Fruit fly (Drosophila melanogaster) whole organism, embryonic: ENCODE measurements around the gene RpS9.
A peak's percentile ranks its signal among the peaks of the same experiment; 100 is the strongest.

Source experiments
- ATbp ChIP-seq: fragments of 200-800 bp; sonication (Bioruptor generic); optimal IDR thresholded peaks from 2 replicates; lab custom pipeline; 2017; ENCODE audit warnings: missing biosample characterization, mild to moderate bottlenecking, missing genetic modification characterization, missing genetic modification reagents
- CG10267 ChIP-seq: fragments of 200-800 bp; sonication (Bioruptor generic); optimal IDR thresholded peaks from 2 replicates; lab custom pipeline; 2018; ENCODE audit warnings: missing biosample characterization, mild to moderate bottlenecking, missing genetic modification characterization, moderate library complexity
- CG11085 ChIP-seq: fragments of 200-800 bp; sonication (Bioruptor generic); IDR thresholded peaks from 2 replicates; pipeline ENCODE4 v1.3.6; 2022; ENCODE audit warnings: missing biosample characterization, missing genetic modification characterization
- CG13287 ChIP-seq: fragments of 200-800 bp; sonication (Bioruptor generic); IDR thresholded peaks from 2 replicates; pipeline ENCODE4 v1.3.6; 2022; ENCODE audit warnings: missing biosample characterization, missing genetic modification characterization; ENCODE audit not compliant: partially characterized antibody
- CG14710 ChIP-seq: fragments of 200-800 bp; sonication (Bioruptor generic); optimal IDR thresholded peaks from 3 replicates; lab custom pipeline; 2019; ENCODE audit warnings: missing biosample characterization, mild to moderate bottlenecking, missing genetic modification characterization, moderate library complexity
- CG14965 ChIP-seq: fragments of 200-800 bp; sonication (Bioruptor generic); optimal IDR thresholded peaks from 2 replicates; lab custom pipeline; 2016; ENCODE audit warnings: missing biosample characterization, missing genetic modification characterization, borderline replicate concordance
- CG15514 ChIP-seq: fragments of 200-800 bp; sonication (Bioruptor generic); optimal IDR thresholded peaks from 3 replicates; lab custom pipeline; 2017; ENCODE audit warnings: missing biosample characterization, missing genetic modification characterization, mild to moderate bottlenecking, moderate library complexity, missing genetic modification reagents
- CG1647 ChIP-seq: fragments of 200-800 bp; sonication (Bioruptor generic); optimal IDR thresholded peaks from 3 replicates; lab custom pipeline; 2016; ENCODE audit warnings: missing biosample characterization, missing genetic modification characterization
- CG16779 ChIP-seq: fragments of 200-800 bp; sonication (Bioruptor generic); IDR thresholded peaks from 2 replicates; pipeline ENCODE4 v1.3.6; 2022; ENCODE audit warnings: missing biosample characterization, missing genetic modification characterization
- CG17568 ChIP-seq: fragments of 200-800 bp; sonication (Bioruptor generic); optimal IDR thresholded peaks from 2 replicates; lab custom pipeline; 2018; ENCODE audit warnings: missing biosample characterization, mild to moderate bottlenecking, missing genetic modification characterization, moderate library complexity
- CG17612 ChIP-seq: fragments of 200-800 bp; sonication (Bioruptor generic); IDR thresholded peaks from 2 replicates; pipeline ENCODE4 v1.3.6; 2022; ENCODE audit warnings: missing biosample characterization, missing genetic modification characterization
- CG3065 ChIP-seq: fragments of 200-800 bp; sonication (Bioruptor generic); optimal IDR thresholded peaks from 2 replicates; lab custom pipeline; 2016; ENCODE audit warnings: missing biosample characterization, missing genetic modification characterization
- CG6791 ChIP-seq: fragments of 200-800 bp; sonication (Bioruptor generic); IDR thresholded peaks from 3 replicates; pipeline ENCODE4 v1.3.6; 2022; ENCODE audit warnings: missing biosample characterization, missing genetic modification characterization; ENCODE audit not compliant: partially characterized antibody
- CG8765 ChIP-seq: fragments of 200-800 bp; sonication (Bioruptor generic); IDR thresholded peaks from 2 replicates; pipeline ENCODE4 v1.3.6; 2022; ENCODE audit warnings: missing biosample characterization, missing genetic modification characterization
- Chrac-16 ChIP-seq: fragments of 200-800 bp; sonication (Bioruptor generic); optimal IDR thresholded peaks from 3 replicates; lab custom pipeline; 2016; ENCODE audit warnings: missing biosample characterization, missing genetic modification characterization
- CkIIα-i1 ChIP-seq: fragments of 200-800 bp; sonication (Bioruptor generic); IDR thresholded peaks from 2 replicates; pipeline ENCODE4 v1.3.6; 2022; ENCODE audit warnings: missing biosample characterization, missing genetic modification characterization
- Doc2 ChIP-seq: fragments of 200-800 bp; sonication (Bioruptor generic); IDR thresholded peaks from 2 replicates; pipeline ENCODE4 v1.3.6; 2022; ENCODE audit warnings: missing biosample characterization, missing genetic modification characterization
- Drgx ChIP-seq: fragments of 200-800 bp; sonication (Bioruptor generic); IDR thresholded peaks from 2 replicates; pipeline ENCODE4 v1.3.6; 2022; ENCODE audit warnings: missing biosample characterization, missing genetic modification characterization
- Ets65A ChIP-seq: fragments of 200-800 bp; sonication (Bioruptor generic); peaks from one replicate; lab custom pipeline; 2016; ENCODE audit warnings: missing biosample characterization, missing genetic modification characterization
- Gsc ChIP-seq: fragments of 200-800 bp; sonication (Bioruptor generic); IDR thresholded peaks from 2 replicates; pipeline ENCODE4 v1.3.6; 2022; ENCODE audit warnings: missing biosample characterization, missing genetic modification characterization
- HLHmδ ChIP-seq: fragments of 200-800 bp; sonication (Bioruptor generic); optimal IDR thresholded peaks from 2 replicates; lab custom pipeline; 2018; ENCODE audit warnings: missing biosample characterization, mild to moderate bottlenecking, missing genetic modification characterization, moderate library complexity
- Hr78 ChIP-seq, 2 experiments: fragments of 200-800 bp in 1 of 2; fragments of >200 bp in 1 of 2; sonication (Bioruptor generic) in 1 of 2; optimal IDR thresholded peaks; 2 replicates each; lab custom pipeline; 2017 to 2019; ENCODE audit warnings: missing biosample characterization in 2 of 2, missing genetic modification characterization in 2 of 2, mild to moderate bottlenecking in 1 of 2, moderate library complexity in 1 of 2
- Mrtf ChIP-seq: fragments of 200-800 bp; sonication (Bioruptor generic); IDR thresholded peaks from 3 replicates; pipeline ENCODE4 v1.3.6; 2022; ENCODE audit warnings: missing biosample characterization, missing genetic modification characterization
- NK7.1 ChIP-seq: fragments of 200-800 bp; sonication (Bioruptor generic); optimal IDR thresholded peaks from 3 replicates; lab custom pipeline; 2016; ENCODE audit warnings: missing biosample characterization, missing genetic modification characterization
- Neu2 ChIP-seq: fragments of 200-800 bp; sonication (Bioruptor generic); optimal IDR thresholded peaks from 3 replicates; lab custom pipeline; 2016; ENCODE audit warnings: missing biosample characterization, missing genetic modification characterization, borderline replicate concordance
- Opbp ChIP-seq: fragments of 200-800 bp; sonication (Bioruptor generic); IDR thresholded peaks from 3 replicates; pipeline ENCODE4 v1.3.6; 2022; ENCODE audit warnings: missing biosample characterization, missing genetic modification characterization; ENCODE audit not compliant: partially characterized antibody
- Sry-δ ChIP-seq: fragments of 200-800 bp; sonication (Bioruptor generic); optimal IDR thresholded peaks from 2 replicates; lab custom pipeline; 2016; ENCODE audit warnings: missing biosample characterization, missing genetic modification characterization
- Trl ChIP-seq, 3 experiments: fragments of >200 bp in 2 of 3; fragments of 200-800 bp in 1 of 3; sonication (Bioruptor generic) in 1 of 3; optimal IDR thresholded peaks; 2 replicates in 1 of 3; 3 replicates in 2 of 3; lab custom pipeline; 2016 to 2017; ENCODE audit warnings: missing biosample characterization in 1 of 3, missing genetic modification characterization in 1 of 3
- bab2 ChIP-seq: fragments of 200-800 bp; sonication (Bioruptor generic); optimal IDR thresholded peaks from 2 replicates; lab custom pipeline; 2016; ENCODE audit warnings: missing biosample characterization, missing genetic modification characterization
- caup ChIP-seq: fragments of 200-800 bp; sonication (Bioruptor generic); optimal IDR thresholded peaks from 3 replicates; lab custom pipeline; 2017; ENCODE audit warnings: missing biosample characterization, mild to moderate bottlenecking, missing genetic modification characterization, moderate library complexity; ENCODE audit not compliant: severe bottlenecking
- chinmo ChIP-seq: fragments of 200-800 bp; sonication (Bioruptor generic); IDR thresholded peaks from 4 replicates; pipeline ENCODE4 v1.3.6; 2022; ENCODE audit warnings: missing biosample characterization, missing genetic modification characterization; ENCODE audit not compliant: partially characterized antibody
- corto ChIP-seq: fragments of 200-800 bp; sonication (Bioruptor generic); optimal IDR thresholded peaks from 2 replicates; lab custom pipeline; 2016; ENCODE audit warnings: missing biosample characterization, mild to moderate bottlenecking, missing genetic modification characterization, moderate library complexity
- croc ChIP-seq: fragments of 200-800 bp; sonication (Bioruptor generic); conservative IDR thresholded peaks from 3 replicates; pipeline ENCODE4 v1.3.6; 2022; ENCODE audit warnings: missing biosample characterization, missing genetic modification characterization
- ftz-f1 ChIP-seq: fragments of 200-800 bp; sonication (Bioruptor generic); optimal IDR thresholded peaks from 2 replicates; lab custom pipeline; 2016; ENCODE audit warnings: missing biosample characterization, missing genetic modification characterization
- grn ChIP-seq: fragments of 200-800 bp; sonication (Bioruptor generic); optimal IDR thresholded peaks from 3 replicates; lab custom pipeline; 2017; ENCODE audit warnings: missing biosample characterization, missing genetic modification characterization
- hth ChIP-seq: fragments of >200 bp; optimal IDR thresholded peaks from 2 replicates; lab custom pipeline; 2017; ENCODE audit warnings: inconsistent platforms
- jigr1 ChIP-seq: fragments of 200-800 bp; sonication (Bioruptor generic); IDR thresholded peaks from 3 replicates; pipeline ENCODE4 v1.3.6; 2022; ENCODE audit warnings: missing biosample characterization, missing genetic modification characterization
- kni ChIP-seq: fragments of 200-800 bp; sonication (Bioruptor generic); optimal IDR thresholded peaks from 3 replicates; lab custom pipeline; 2017; ENCODE audit warnings: mild to moderate bottlenecking, missing biosample characterization, missing genetic modification reagents, missing genetic modification characterization
- knrl ChIP-seq: fragments of 200-800 bp; sonication (Bioruptor generic); IDR thresholded peaks from 3 replicates; pipeline ENCODE4 v1.3.6; 2022; ENCODE audit warnings: missing biosample characterization, missing genetic modification characterization; ENCODE audit not compliant: partially characterized antibody
- nerfin-2 ChIP-seq: fragments of 200-800 bp; sonication (Bioruptor generic); IDR thresholded peaks from 2 replicates; pipeline ENCODE4 v1.3.6; 2022; ENCODE audit warnings: missing biosample characterization, missing genetic modification characterization; ENCODE audit not compliant: partially characterized antibody
- pfk ChIP-seq: fragments of 200-800 bp; sonication (Bioruptor generic); optimal IDR thresholded peaks from 2 replicates; lab custom pipeline; 2018; ENCODE audit warnings: missing biosample characterization, mild to moderate bottlenecking, missing genetic modification characterization, moderate library complexity
- row ChIP-seq: fragments of 200-800 bp; sonication (Bioruptor generic); IDR thresholded peaks from 3 replicates; pipeline ENCODE4 v1.3.6; 2022; ENCODE audit warnings: missing biosample characterization, missing genetic modification characterization
- sisA ChIP-seq: fragments of 200-800 bp; sonication (Bioruptor generic); IDR thresholded peaks from 2 replicates; pipeline ENCODE4 v1.3.6; 2022; ENCODE audit warnings: missing biosample characterization, missing genetic modification characterization
- slbo ChIP-seq: fragments of 200-800 bp; sonication (Bioruptor generic); IDR thresholded peaks from 2 replicates; pipeline ENCODE4 v1.3.6; 2022; ENCODE audit warnings: missing biosample characterization, missing genetic modification characterization
- sqz ChIP-seq: fragments of 200-800 bp; sonication (Bioruptor generic); optimal IDR thresholded peaks from 3 replicates; lab custom pipeline; 2018; ENCODE audit warnings: missing biosample characterization, mild to moderate bottlenecking, missing genetic modification characterization
- sr ChIP-seq: fragments of 200-800 bp; sonication (Bioruptor generic); IDR thresholded peaks from 3 replicates; pipeline ENCODE4 v1.3.6; 2022; ENCODE audit warnings: missing biosample characterization, missing genetic modification characterization
- sug ChIP-seq: fragments of 200-800 bp; optimal IDR thresholded peaks from 2 replicates; lab custom pipeline; 2019; ENCODE audit warnings: missing biosample characterization, mild to moderate bottlenecking, missing genetic modification characterization, moderate library complexity
- trh ChIP-seq: fragments of 200-800 bp; sonication (Bioruptor generic); optimal IDR thresholded peaks from 2 replicates; lab custom pipeline; 2016; ENCODE audit warnings: missing biosample characterization, missing genetic modification characterization

RpS9 gene

dm6 chr3L:9505007-9505712 lies 6.2 kb downstream of the RpS9 start, which contains the start of gene path (continued):
- TF ChIP-seq pfk (GFP tag; lab: Kevin White, UChicago) (no peak), CG13287 (GFP tag; lab: Robert Waterston, UW) (peak; percentile 42; the same call in 1 of the 2 replicates), sug (peak; percentile 9), CG16779 (GFP tag; lab: Robert Waterston, UW) (no peak), croc (no peak), Ets65A (GFP tag; lab: Kevin White, UChicago) (no peak), corto (GFP tag; lab: Kevin White, UChicago) (no peak), CG8765 (GFP tag; lab: Robert Waterston, UW) (no peak), CG6791 (GFP tag; lab: Robert Waterston, UW) (peak; percentile 35; the same call in 1 of the 3 replicates), chinmo (peak; percentile 56; the same call in 2 of the 4 replicates), ftz-f1 (no peak), CG11085 (GFP tag; lab: Robert Waterston, UW) (0 out of 2 replicates have a peak, but pooled peaks have one; percentile 18), slbo (peak; percentile 3; the same call in 1 of the 2 replicates), row (GFP tag; lab: Robert Waterston, UW) (peak; percentile 60), Opbp (no peak), jigr1 (no peak), Mrtf (GFP tag; lab: Robert Waterston, UW) (no peak), sqz (no peak), Trl (optimal IDR thresholded peaks at IDR 0.05; lab: Kevin White, UChicago) (peak in 1 of 2 experiments; percentile 43), Trl (GFP tag; optimal IDR thresholded peaks at IDR 0.05; lab: Kevin White, UChicago) (peak; percentile 10), HLHmδ (GFP tag; lab: Kevin White, UChicago) (peak; percentile 31), CG15514 (GFP tag; lab: Kevin White, UChicago) (peak; percentile 38), sisA (GFP tag; lab: Robert Waterston, UW) (no peak), caup (no peak), bab2 (no peak), ATbp (GFP tag; lab: Kevin White, UChicago) (no peak), Chrac-16 (GFP tag; lab: Kevin White, UChicago) (no peak), CG17612 (GFP tag; lab: Robert Waterston, UW) (no peak), nerfin-2 (GFP tag; lab: Robert Waterston, UW) (0 out of 2 replicates have a peak, but pooled peaks have one; percentile 26), CkIIα-i1 (GFP tag; lab: Robert Waterston, UW) (no peak), kni (GFP tag; lab: Kevin White, UChicago) (peak; percentile 29), CG17568 (GFP tag; lab: Kevin White, UChicago) (no peak), sr (GFP tag; lab: Robert Waterston, UW) (no peak; the same call in 2 of the 3 replicates), Drgx (GFP tag; lab: Robert Waterston, UW) (no peak), Hr78 (GFP tag; optimal IDR thresholded peaks at IDR 0.05; lab: Kevin White, UChicago) (no peak), knrl (GFP tag; lab: Robert Waterston, UW) (no peak), CG10267 (tag; lab: Kevin White, UChicago) (peak; percentile 66), CG3065 (no peak), Sry-δ (GFP tag; lab: Kevin White, UChicago) (no peak), grn (GFP tag; lab: Kevin White, UChicago) (no peak), CG14710 (tag; lab: Kevin White, UChicago) (peak; percentile 66), hth (no peak), trh (GFP tag; lab: Kevin White, UChicago) (no peak), CG1647 (GFP tag; lab: Kevin White, UChicago) (no peak), Gsc (GFP tag; lab: Robert Waterston, UW) (no peak), Neu2 (GFP tag; lab: Kevin White, UChicago) (no peak), CG14965 (GFP tag; lab: Kevin White, UChicago) (no peak), NK7.1 (GFP tag; lab: Kevin White, UChicago) (no peak), Doc2 (GFP tag; lab: Robert Waterston, UW) (no peak)
